Worm (Caenorhabditis elegans): Measurements from ENCODE around the gene ZC8.6.

DNA sequence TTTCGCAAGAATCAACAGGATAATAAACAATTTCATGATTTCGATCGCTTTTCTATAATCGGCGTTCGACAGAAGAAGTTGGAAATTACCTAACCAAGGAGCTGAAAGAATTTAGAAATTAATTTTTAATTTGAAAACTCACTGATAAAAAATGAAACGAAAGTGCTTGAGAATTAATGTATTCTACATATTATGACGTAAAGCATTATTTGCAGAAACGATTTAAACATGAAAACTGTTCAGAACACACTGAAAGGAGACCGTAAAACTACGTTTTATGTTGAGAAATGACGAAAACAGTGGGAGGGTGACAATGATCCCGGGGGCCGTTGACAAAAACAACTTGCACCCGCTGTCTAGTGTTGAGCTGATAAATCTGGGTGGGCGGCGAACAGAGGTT lies 40.3 kb upstream of the ZC8.6 start, which contains the start of gene ZC449.5:
- no peak for TF ChIP-seq unc-62 (GFP tag; optimal IDR thresholded peaks at IDR 0.05)
- no peak for TF ChIP-seq ama-1 (optimal IDR thresholded peaks at IDR 0.05)
- TF ChIP-seq ceh-82 (tag; optimal IDR thresholded peaks at IDR 0.05): no peak

All from whole organism, L2 larva.